Fruit fly (Drosophila melanogaster) whole organism, embryonic: ENCODE results near the gene lbe.

ENCODE experiments used
- CG10366 ChIP-seq: fragments of 200-800 bp; sonication (Bioruptor generic); IDR thresholded peaks from 2 replicates; pipeline ENCODE4 v1.3.6; 2022; ENCODE audit warnings: missing biosample characterization, missing genetic modification characterization
- CG10959 ChIP-seq: fragments of 200-800 bp; sonication (Bioruptor generic); IDR thresholded peaks from 2 replicates; pipeline ENCODE4 v1.3.6; 2022; ENCODE audit warnings: missing biosample characterization, missing genetic modification characterization
- CG11247 ChIP-seq: fragments of 200-800 bp; sonication (Bioruptor generic); IDR thresholded peaks from 2 replicates; pipeline ENCODE4 v1.3.6; 2022; ENCODE audit warnings: missing biosample characterization, missing genetic modification characterization
- CG11695 ChIP-seq: fragments of 200-800 bp; sonication (Bioruptor generic); IDR thresholded peaks from 3 replicates; pipeline ENCODE4 v1.3.6; 2022; ENCODE audit warnings: missing biosample characterization, missing genetic modification characterization
- CG12071 ChIP-seq: fragments of 200-800 bp; sonication (Bioruptor generic); optimal IDR thresholded peaks from 3 replicates; lab custom pipeline; 2018; ENCODE audit warnings: missing biosample characterization, mild to moderate bottlenecking, missing genetic modification characterization
- CG12219 ChIP-seq: fragments of 200-800 bp; sonication (Bioruptor generic); optimal IDR thresholded peaks from 3 replicates; lab custom pipeline; 2018; ENCODE audit warnings: missing biosample characterization, mild to moderate bottlenecking, missing genetic modification characterization
- CG12942 ChIP-seq: fragments of 200-800 bp; sonication (Bioruptor generic); optimal IDR thresholded peaks from 3 replicates; lab custom pipeline; 2016; ENCODE audit warnings: missing biosample characterization, missing genetic modification characterization
- CG1603 ChIP-seq: fragments of 200-800 bp; sonication (Bioruptor generic); optimal IDR thresholded peaks from 2 replicates; lab custom pipeline; 2019; ENCODE audit warnings: missing biosample characterization, mild to moderate bottlenecking, missing genetic modification characterization, moderate library complexity
- CG16863 ChIP-seq: fragments of 200-800 bp; sonication (Bioruptor generic); optimal IDR thresholded peaks from 3 replicates; lab custom pipeline; 2016; ENCODE audit warnings: missing biosample characterization, missing genetic modification characterization
- CG32772 ChIP-seq: fragments of 200-800 bp; sonication (Bioruptor generic); IDR thresholded peaks from 2 replicates; pipeline ENCODE4 v1.3.6; 2022; ENCODE audit warnings: missing biosample characterization, missing genetic modification characterization
- CG33557 ChIP-seq: fragments of 200-800 bp; sonication (Bioruptor generic); optimal IDR thresholded peaks from 2 replicates; lab custom pipeline; 2019; ENCODE audit warnings: missing biosample characterization, mild to moderate bottlenecking, missing genetic modification characterization, moderate library complexity
- CG4424 ChIP-seq: fragments of 200-800 bp; sonication (Bioruptor generic); optimal IDR thresholded peaks from 3 replicates; lab custom pipeline; 2016; ENCODE audit warnings: missing biosample characterization, missing genetic modification characterization
- CG4854 ChIP-seq: fragments of 200-800 bp; sonication (Bioruptor generic); optimal IDR thresholded peaks from 2 replicates; lab custom pipeline; 2016; ENCODE audit warnings: missing biosample characterization, missing genetic modification characterization, inconsistent platforms
- CG6254 ChIP-seq: fragments of 200-800 bp; sonication (Bioruptor generic); optimal IDR thresholded peaks from 3 replicates; lab custom pipeline; 2017; ENCODE audit warnings: mild to moderate bottlenecking, missing biosample characterization, missing genetic modification reagents, missing genetic modification characterization
- CG6654 ChIP-seq: fragments of 200-800 bp; sonication (Bioruptor generic); optimal IDR thresholded peaks from 2 replicates; lab custom pipeline; 2017; ENCODE audit warnings: missing biosample characterization, mild to moderate bottlenecking, missing genetic modification characterization
- CG7357 ChIP-seq: fragments of 200-800 bp; sonication (Bioruptor generic); IDR thresholded peaks from 3 replicates; pipeline ENCODE4 v1.3.6; 2022; ENCODE audit warnings: missing biosample characterization, missing genetic modification characterization
- CG8281 ChIP-seq: fragments of 200-800 bp; sonication (Bioruptor generic); optimal IDR thresholded peaks from 2 replicates; lab custom pipeline; 2018; ENCODE audit warnings: missing biosample characterization, mild to moderate bottlenecking, missing genetic modification characterization, moderate library complexity
- CG9932 ChIP-seq: fragments of 200-800 bp; sonication (Bioruptor generic); IDR thresholded peaks from 2 replicates; pipeline ENCODE4 v1.3.6; 2022; ENCODE audit warnings: missing biosample characterization, missing genetic modification characterization
- Dp ChIP-seq: fragments of 200-800 bp; sonication (Bioruptor generic); optimal IDR thresholded peaks from 2 replicates; lab custom pipeline; 2018; ENCODE audit warnings: missing biosample characterization, mild to moderate bottlenecking, missing genetic modification characterization, moderate library complexity
- Gsc ChIP-seq: fragments of 200-800 bp; sonication (Bioruptor generic); IDR thresholded peaks from 2 replicates; pipeline ENCODE4 v1.3.6; 2022; ENCODE audit warnings: missing biosample characterization, missing genetic modification characterization
- H15 ChIP-seq: fragments of 200-800 bp; sonication (Bioruptor generic); IDR thresholded peaks from 3 replicates; pipeline ENCODE4 v1.3.6; 2022; ENCODE audit warnings: missing biosample characterization, missing genetic modification characterization
- HHEX ChIP-seq: fragments of 200-800 bp; sonication (Bioruptor generic); optimal IDR thresholded peaks from 3 replicates; lab custom pipeline; 2017; ENCODE audit warnings: missing biosample characterization, mild to moderate bottlenecking, missing genetic modification characterization, missing genetic modification reagents
- Hsf ChIP-seq: fragments of 200-800 bp; sonication (Bioruptor generic); optimal IDR thresholded peaks from 3 replicates; lab custom pipeline; 2016; ENCODE audit warnings: missing biosample characterization, missing genetic modification characterization
- Kr ChIP-seq: fragments of 200-800 bp; sonication (Bioruptor generic); optimal IDR thresholded peaks from 2 replicates; lab custom pipeline; 2017; ENCODE audit warnings: missing biosample characterization, mild to moderate bottlenecking, missing genetic modification characterization
- Lim3 ChIP-seq: fragments of 200-800 bp; sonication (Bioruptor generic); IDR thresholded peaks from 2 replicates; pipeline ENCODE4 v1.3.6; 2022; ENCODE audit warnings: missing biosample characterization, missing genetic modification characterization
- Nf-YB ChIP-seq: fragments of 200-800 bp; sonication (Bioruptor generic); optimal IDR thresholded peaks from 3 replicates; lab custom pipeline; 2019; ENCODE audit warnings: missing biosample characterization, mild to moderate bottlenecking, missing genetic modification characterization, moderate library complexity
- Pdp1 ChIP-seq, 2 experiments: fragments of 200-800 bp; sonication (Bioruptor generic); optimal IDR thresholded peaks; 3 replicates each; lab custom pipeline; 2016; ENCODE audit warnings: missing biosample characterization in 2 of 2, missing genetic modification characterization in 2 of 2, mild to moderate bottlenecking in 1 of 2, moderate library complexity in 1 of 2
- Ptx1 ChIP-seq: fragments of 200-800 bp; sonication (Bioruptor generic); IDR thresholded peaks from 2 replicates; pipeline ENCODE4 v1.3.6; 2022; ENCODE audit warnings: missing biosample characterization, missing genetic modification characterization
- Ravus ChIP-seq: fragments of 200-800 bp; sonication (Bioruptor generic); IDR thresholded peaks from 2 replicates; pipeline ENCODE4 v1.3.6; 2022; ENCODE audit warnings: missing biosample characterization, missing genetic modification characterization
- Rfx ChIP-seq: fragments of 200-800 bp; sonication (Bioruptor generic); IDR thresholded peaks from 2 replicates; pipeline ENCODE4 v1.3.6; 2022; ENCODE audit warnings: missing biosample characterization, missing genetic modification characterization
- Scr ChIP-seq: fragments of 200-800 bp; sonication (Bioruptor generic); IDR thresholded peaks from 2 replicates; pipeline ENCODE4 v1.3.6; 2022; ENCODE audit warnings: missing biosample characterization, missing genetic modification characterization; ENCODE audit not compliant: partially characterized antibody
- Stat92E ChIP-seq, 3 experiments: fragments of >200 bp in 2 of 3; fragments of 200-800 bp in 1 of 3; sonication (Bioruptor generic) in 1 of 3; optimal IDR thresholded peaks; 2 replicates each; lab custom pipeline; 2017 to 2019; ENCODE audit warnings: missing biosample characterization in 3 of 3, missing genetic modification characterization in 3 of 3, mild to moderate bottlenecking in 1 of 3, moderate library complexity in 1 of 3
- Tbp ChIP-seq: fragments of >200 bp; optimal IDR thresholded peaks from 2 replicates; lab custom pipeline; 2018; ENCODE audit warnings: missing biosample characterization, missing genetic modification characterization
- Xrp1 ChIP-seq: fragments of 200-800 bp; sonication (Bioruptor generic); IDR thresholded peaks from 2 replicates; pipeline ENCODE4 v1.3.6; 2022; ENCODE audit warnings: missing biosample characterization, missing genetic modification characterization
- bsh ChIP-seq, 2 experiments: fragments of 200-800 bp; sonication (Bioruptor generic); optimal IDR thresholded peaks; 2 replicates each; lab custom pipeline; 2017 to 2018; ENCODE audit warnings: mild to moderate bottlenecking in 2 of 2, missing biosample characterization in 2 of 2, missing genetic modification characterization in 2 of 2, moderate library complexity in 1 of 2
- dysf ChIP-seq: fragments of 200-800 bp; sonication (Bioruptor generic); IDR thresholded peaks from 3 replicates; pipeline ENCODE4 v1.3.6; 2022; ENCODE audit warnings: missing biosample characterization, missing genetic modification characterization
- emc ChIP-seq: fragments of 200-800 bp; sonication (Bioruptor generic); optimal IDR thresholded peaks from 2 replicates; lab custom pipeline; 2016; ENCODE audit warnings: missing biosample characterization, missing genetic modification characterization
- fd3F ChIP-seq: fragments of 200-800 bp; sonication (Bioruptor generic); optimal IDR thresholded peaks from 2 replicates; lab custom pipeline; 2018; ENCODE audit warnings: missing biosample characterization, mild to moderate bottlenecking, missing genetic modification characterization, moderate library complexity
- fru ChIP-seq: fragments of >200 bp; optimal IDR thresholded peaks from 2 replicates; lab custom pipeline; 2017
- jing ChIP-seq: fragments of 200-800 bp; sonication (Bioruptor generic); optimal IDR thresholded peaks from 2 replicates; lab custom pipeline; 2018; ENCODE audit warnings: missing biosample characterization, mild to moderate bottlenecking, missing genetic modification characterization
- lilli ChIP-seq: fragments of 200-800 bp; sonication (Bioruptor generic); optimal IDR thresholded peaks from 3 replicates; lab custom pipeline; 2016; ENCODE audit warnings: missing biosample characterization, missing genetic modification characterization
- mld ChIP-seq: fragments of 200-800 bp; sonication (Bioruptor generic); IDR thresholded peaks from 3 replicates; pipeline ENCODE4 v1.3.6; 2022; ENCODE audit warnings: missing biosample characterization, missing genetic modification characterization; ENCODE audit not compliant: partially characterized antibody
- pum ChIP-seq: fragments of 200-800 bp; sonication (Bioruptor generic); optimal IDR thresholded peaks from 2 replicates; lab custom pipeline; 2016; ENCODE audit warnings: missing biosample characterization, missing genetic modification characterization
- salm ChIP-seq: fragments of 200-800 bp; sonication (Bioruptor generic); optimal IDR thresholded peaks from 2 replicates; lab custom pipeline; 2018; ENCODE audit warnings: missing biosample characterization, mild to moderate bottlenecking, missing genetic modification characterization
- sens ChIP-seq: fragments of 200-800 bp; sonication (Bioruptor generic); peaks from one replicate; lab custom pipeline; 2016; ENCODE audit warnings: missing biosample characterization, missing genetic modification characterization
- sna ChIP-seq: fragments of 200-800 bp; sonication (Bioruptor generic); IDR thresholded peaks from 2 replicates; pipeline ENCODE4 v1.3.6; 2022; ENCODE audit warnings: missing biosample characterization, missing genetic modification characterization; ENCODE audit not compliant: partially characterized antibody
- tap ChIP-seq: fragments of 200-800 bp; optimal IDR thresholded peaks from 3 replicates; lab custom pipeline; 2019; ENCODE audit warnings: missing biosample characterization, mild to moderate bottlenecking, missing genetic modification characterization, moderate library complexity
- tin ChIP-seq: fragments of 200-800 bp; sonication (Bioruptor generic); optimal IDR thresholded peaks from 3 replicates; lab custom pipeline; 2016; ENCODE audit warnings: missing biosample characterization, missing genetic modification characterization
- tll ChIP-seq, 2 experiments: fragments of 200-800 bp in 1 of 2; fragments of >200 bp in 1 of 2; sonication (Bioruptor generic) in 1 of 2; optimal IDR thresholded peaks; 2 replicates each; lab custom pipeline; 2017 to 2019; ENCODE audit warnings: missing biosample characterization in 2 of 2, missing genetic modification characterization in 2 of 2, mild to moderate bottlenecking in 1 of 2, moderate library complexity in 1 of 2

lbe gene

DNA sequence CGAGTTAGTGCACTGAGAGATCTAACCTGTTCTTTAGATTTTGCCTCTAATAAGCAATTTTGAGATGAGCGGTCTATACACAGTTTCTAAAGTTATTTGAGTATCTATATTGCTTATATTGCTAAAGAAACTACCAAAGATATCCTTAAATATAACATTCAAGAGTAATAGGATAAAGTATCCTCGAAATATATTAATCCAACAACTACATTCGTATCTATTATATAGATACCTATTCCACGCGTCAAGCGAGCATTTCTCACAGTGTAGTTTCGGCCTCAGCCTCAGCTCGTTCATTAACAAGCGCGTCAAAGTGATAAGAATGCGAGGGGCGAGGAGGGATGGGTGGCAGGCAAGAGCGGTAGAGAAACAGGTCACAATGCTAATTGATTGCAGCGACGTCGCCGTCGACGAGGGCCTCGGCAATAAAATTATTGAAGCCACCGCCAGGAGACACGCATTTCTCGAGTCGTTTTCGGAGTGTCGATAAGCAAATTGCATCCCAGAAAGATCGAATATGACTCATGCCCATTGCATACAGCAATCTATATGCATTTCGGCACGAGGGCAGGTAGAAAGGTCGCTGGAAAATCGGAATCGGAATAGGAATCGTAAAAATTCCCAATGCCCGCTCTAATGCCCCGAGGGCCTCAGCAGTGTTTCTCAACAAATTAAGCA lies 47.4 kb upstream of the lbe start (continued):
- no peak for TF ChIP-seq Ravus (GFP tag; lab: Robert Waterston, UW)
- no peak for TF ChIP-seq H15 (GFP tag; lab: Robert Waterston, UW)
- no peak for TF ChIP-seq salm (tag; lab: Kevin White, UChicago)
- no peak for TF ChIP-seq lilli (GFP tag; lab: Kevin White, UChicago)
- peak; percentile 55; the same call in 1 of the 2 replicates for TF ChIP-seq CG32772 (GFP tag; lab: Robert Waterston, UW)
- TF ChIP-seq CG11695 (GFP tag; lab: Robert Waterston, UW) = peak; percentile 55; the same call in 1 of the 3 replicates
- peak; percentile 56 for TF ChIP-seq CG6254 (GFP tag; lab: Kevin White, UChicago)
- TF ChIP-seq Lim3 (GFP tag; lab: Robert Waterston, UW) = no peak
- no peak for TF ChIP-seq Gsc (GFP tag; lab: Robert Waterston, UW)
- no peak for TF ChIP-seq fru (lab: Kevin White, UChicago)
- peak; percentile 31 for TF ChIP-seq HHEX (GFP tag; lab: Kevin White, UChicago)
- peak; percentile 15 for TF ChIP-seq CG33557 (GFP tag; lab: Kevin White, UChicago)
- peak; percentile 23 to 53 for TF ChIP-seq Pdp1 (GFP tag; optimal IDR thresholded peaks at IDR 0.05; lab: Kevin White, UChicago)
- peak; percentile 24 for TF ChIP-seq CG16863 (GFP tag; lab: Kevin White, UChicago)
- no peak for TF ChIP-seq CG12219 (GFP tag; lab: Kevin White, UChicago)
- TF ChIP-seq CG1603 (tag; lab: Kevin White, UChicago) = peak; percentile 32
- peak; percentile 61; the same call in 1 of the 2 replicates for TF ChIP-seq Xrp1 (GFP tag; lab: Robert Waterston, UW)
- TF ChIP-seq CG9932 (GFP tag; lab: Robert Waterston, UW) = no peak
- TF ChIP-seq Nf-YB (GFP tag; lab: Kevin White, UChicago) = no peak
- TF ChIP-seq Dp = no peak
- TF ChIP-seq emc (GFP tag; lab: Kevin White, UChicago) = no peak
- TF ChIP-seq CG4854 = no peak
- TF ChIP-seq tin (GFP tag; lab: Kevin White, UChicago) = peak; percentile 48
- TF ChIP-seq sens (GFP tag; lab: Kevin White, UChicago) = peak; percentile 92
- TF ChIP-seq tap (tag; lab: Kevin White, UChicago) = peak; percentile 15
- peak in 1 of 2 experiments; percentile 35 for TF ChIP-seq bsh (GFP tag; optimal IDR thresholded peaks at IDR 0.05; lab: Kevin White, UChicago)
- TF ChIP-seq Stat92E (GFP tag; optimal IDR thresholded peaks at IDR 0.05; lab: Kevin White, UChicago) = no peak
- peak; percentile 23; the same call in 1 of the 2 replicates for TF ChIP-seq CG10366
- TF ChIP-seq tll (GFP tag; optimal IDR thresholded peaks at IDR 0.05; lab: Kevin White, UChicago) = peak in 1 of 2 experiments; percentile 50
- TF ChIP-seq dysf (GFP tag; lab: Robert Waterston, UW) = peak; percentile 30; the same call in 1 of the 3 replicates
- TF ChIP-seq CG6654 (GFP tag; lab: Kevin White, UChicago) = peak; percentile 3
- TF ChIP-seq Hsf (GFP tag; lab: Kevin White, UChicago) = peak; percentile 20
- peak; percentile 34 for TF ChIP-seq pum (GFP tag; lab: Kevin White, UChicago)
- TF ChIP-seq CG12942 = no peak
- no peak for TF ChIP-seq fd3F (GFP tag; lab: Kevin White, UChicago)
- no peak for TF ChIP-seq mld
- TF ChIP-seq CG10959 = no peak
- TF ChIP-seq jing (GFP tag; lab: Kevin White, UChicago) = no peak
- TF ChIP-seq Tbp = no peak
- TF ChIP-seq CG8281 = peak; percentile 14
- no peak for TF ChIP-seq Scr
- TF ChIP-seq CG11247 = no peak
- peak; percentile 37 for TF ChIP-seq CG4424
- no peak for TF ChIP-seq sna (GFP tag; lab: Robert Waterston, UW)
- TF ChIP-seq CG12071 = peak; percentile 15
- peak; percentile 58 for TF ChIP-seq Ptx1 (GFP tag; lab: Robert Waterston, UW)
- TF ChIP-seq Kr (GFP tag; lab: Kevin White, UChicago) = no peak
- TF ChIP-seq Rfx (GFP tag; lab: Robert Waterston, UW) = peak; percentile 29; the same call in 1 of the 2 replicates
- TF ChIP-seq CG7357 (GFP tag; lab: Robert Waterston, UW) = 0 out of 3 replicates have a peak, but pooled peaks have one; percentile 33
